Fruit fly (Drosophila melanogaster): ENCODE measurements around the gene zen.
A peak's percentile ranks its signal among the peaks of the same experiment; 100 is the strongest.

Gene zen

DNA sequence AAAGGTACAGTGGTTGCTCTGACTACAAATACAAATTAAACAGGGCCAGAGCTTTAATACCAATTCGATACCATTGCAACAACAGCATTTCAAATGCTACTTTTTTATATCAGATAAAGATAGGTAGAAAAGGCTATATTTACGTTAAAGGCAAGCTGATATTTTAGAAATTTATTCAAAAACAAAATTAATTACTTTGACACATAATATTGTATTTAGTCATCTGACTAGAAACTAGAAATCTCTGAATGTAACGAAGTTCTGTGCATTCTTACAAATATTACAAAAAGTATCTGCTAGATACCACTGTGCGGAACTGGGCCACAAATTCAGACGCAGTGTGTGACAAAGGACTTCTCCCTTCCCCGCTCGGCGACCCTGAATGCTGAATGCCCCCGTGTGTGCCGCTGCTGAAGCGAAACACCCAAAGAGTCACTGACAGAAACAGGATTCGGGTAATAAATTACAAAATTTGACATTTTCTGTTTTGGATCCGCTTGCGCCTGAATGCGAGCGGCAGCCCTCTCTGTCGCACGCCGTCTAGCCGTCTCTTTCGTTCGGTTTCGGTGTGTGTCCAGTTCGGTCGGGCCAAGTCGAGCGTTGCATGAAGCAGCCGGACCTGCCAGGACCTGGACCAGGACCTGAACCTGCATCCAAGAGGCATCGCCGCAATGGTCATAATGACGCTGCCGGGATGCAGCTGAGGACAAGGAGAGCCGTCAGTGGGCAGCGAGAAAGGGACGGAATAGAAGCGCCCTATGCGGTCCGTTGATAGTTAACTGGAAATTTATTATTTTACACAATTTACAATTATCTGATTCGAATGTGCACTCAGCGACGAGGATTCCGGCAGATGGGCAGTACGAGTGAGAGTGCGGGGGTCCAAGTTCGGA, 7.0 kb upstream of the zen start:
- TF ChIP-seq Eip75B (GFP tag; optimal IDR thresholded peaks at IDR 0.05) (peak; percentile 25), CG8632 (GFP tag; optimal IDR thresholded peaks at IDR 0.05) (peak; percentile 16), CG8119 (GFP tag; IDR thresholded peaks at IDR 0.05) (no peak), Blimp-1 (GFP tag; optimal IDR thresholded peaks at IDR 0.05) (no peak), spab (GFP tag; optimal IDR thresholded peaks at IDR 0.05) (peak; percentile 38), Sox102F (GFP tag; optimal IDR thresholded peaks at IDR 0.05) (peak; percentile 43), CG6808 (GFP tag; optimal IDR thresholded peaks at IDR 0.05) (peak; percentile 66), CG10631 (GFP tag; optimal IDR thresholded peaks at IDR 0.05) (peak; percentile 14), CG8319 (GFP tag; optimal IDR thresholded peaks at IDR 0.05) (no peak), CG11902 (GFP tag; optimal IDR thresholded peaks at IDR 0.05) (no peak), fkh (GFP tag; optimal IDR thresholded peaks at IDR 0.05) (no peak), CG31627 (GFP tag; optimal IDR thresholded peaks at IDR 0.05) (peak; percentile 27), topi (GFP tag; optimal IDR thresholded peaks at IDR 0.05) (peak; percentile 59), Ets21C (GFP tag; optimal IDR thresholded peaks at IDR 0.05) (peak; percentile 1), salr (GFP tag; optimal IDR thresholded peaks at IDR 0.05) (no peak), CG9139 (GFP tag; optimal IDR thresholded peaks at IDR 0.05) (no peak), CG3032 (tag; optimal IDR thresholded peaks at IDR 0.05) (peak; percentile 44), Sox14 (GFP tag; optimal IDR thresholded peaks at IDR 0.05) (peak; percentile 49), CG1621 (tag; optimal IDR thresholded peaks at IDR 0.05) (no peak), vri (GFP tag; optimal IDR thresholded peaks at IDR 0.05) (peak; percentile 9), achi (GFP tag; optimal IDR thresholded peaks at IDR 0.05) (peak; percentile 46), OdsH (GFP tag; optimal IDR thresholded peaks at IDR 0.05) (peak; percentile 18), CG16779 (tag; optimal IDR thresholded peaks at IDR 0.05) (no peak), Hr38 (GFP tag; optimal IDR thresholded peaks at IDR 0.05) (no peak), Eip78C (GFP tag) (peak; percentile 89), Hr39 (GFP tag; optimal IDR thresholded peaks at IDR 0.05) (peak; percentile 24), esn (GFP tag; optimal IDR thresholded peaks at IDR 0.05) (peak; percentile 41), svp (GFP tag) (peak; percentile 78), fd59A (GFP tag; optimal IDR thresholded peaks at IDR 0.05) (peak; percentile 34), pdm3 (GFP tag; optimal IDR thresholded peaks at IDR 0.05) (peak; percentile 36), fd85E (GFP tag; optimal IDR thresholded peaks at IDR 0.05) (no peak), Met (GFP tag; optimal IDR thresholded peaks at IDR 0.05) (peak; percentile 53), Gug (GFP tag; IDR thresholded peaks at IDR 0.05) (no peak), CG6854 (GFP tag; optimal IDR thresholded peaks at IDR 0.05) (no peak), CG10669 (GFP tag; optimal IDR thresholded peaks at IDR 0.05) (peak; percentile 27), CG15336 (GFP tag; IDR thresholded peaks at IDR 0.05) (no peak), Sox15 (GFP tag; optimal IDR thresholded peaks at IDR 0.05) (peak; percentile 31), CG34406 (GFP tag; optimal IDR thresholded peaks at IDR 0.05) (peak; percentile 29), Smox (GFP tag; optimal IDR thresholded peaks at IDR 0.05) (peak; percentile 19), CG4318 (GFP tag; optimal IDR thresholded peaks at IDR 0.05) (no peak), dsx (GFP tag; optimal IDR thresholded peaks at IDR 0.05; ENCODE audit: poor library complexity, severe bottlenecking) (peak; percentile 29), CG11294 (GFP tag; IDR thresholded peaks at IDR 0.05) (no peak), CG6792 (GFP tag; optimal IDR thresholded peaks at IDR 0.05) (peak; percentile 14), cyc (GFP tag; optimal IDR thresholded peaks at IDR 0.05) (peak; percentile 19), acj6 (GFP tag; optimal IDR thresholded peaks at IDR 0.05) (peak; percentile 30), Eip93F (GFP tag; optimal IDR thresholded peaks at IDR 0.05) (no peak), Hr4 (GFP tag; optimal IDR thresholded peaks at IDR 0.05) (no peak), CG32006 (GFP tag; optimal IDR thresholded peaks at IDR 0.05) (no peak), Ets96B (tag; optimal IDR thresholded peaks at IDR 0.05) (peak; percentile 50), CG7368 (GFP tag; optimal IDR thresholded peaks at IDR 0.05) (no peak), dac (GFP tag; optimal IDR thresholded peaks at IDR 0.05) (no peak)

Data from whole organism, prepupa.